Worm (Caenorhabditis elegans): Measurements from ENCODE around the gene H35N09.2.

H35N09.2 gene

DNA sequence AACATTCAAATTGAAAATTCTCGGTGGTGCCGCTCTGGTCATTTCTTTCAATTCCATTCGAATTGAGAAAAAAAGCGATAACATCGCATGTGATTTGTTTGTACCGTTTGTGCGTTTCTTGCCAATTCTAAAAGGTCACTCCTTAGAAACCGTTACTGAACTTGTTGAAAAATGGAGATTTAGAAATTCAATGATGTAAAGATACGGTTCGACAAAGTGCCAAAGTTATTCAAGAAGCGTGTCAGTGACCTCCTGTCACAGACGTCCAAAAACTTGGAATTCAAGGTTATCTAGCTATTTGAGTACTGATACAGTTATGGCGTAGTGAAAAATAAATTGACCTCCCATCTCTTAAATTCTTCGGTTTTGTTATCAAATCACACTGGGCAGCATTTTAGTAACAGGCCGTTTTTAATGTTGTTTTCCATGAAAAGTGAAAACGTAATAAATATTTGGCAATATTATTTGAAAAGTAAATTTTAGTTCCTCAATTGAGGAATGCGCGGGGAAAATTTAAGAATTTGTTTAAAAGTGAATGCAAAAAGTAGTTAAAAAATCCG lies 20.0 kb downstream of the H35N09.2 start:
- no peak for TF ChIP-seq nhr-76 (tag; optimal IDR thresholded peaks at IDR 0.05)
- TF ChIP-seq lin-32 (GFP tag; optimal IDR thresholded peaks at IDR 0.05) = no peak
- TF ChIP-seq drap-1 (GFP tag; optimal IDR thresholded peaks at IDR 0.05) = no peak
- TF ChIP-seq mab-5 (tag; optimal IDR thresholded peaks at IDR 0.05) = no peak
- no peak for TF ChIP-seq snpc-4 (tag; optimal IDR thresholded peaks at IDR 0.05)
- no peak for TF ChIP-seq ces-1 (GFP tag; optimal IDR thresholded peaks at IDR 0.05)
- no peak for TF ChIP-seq M03D4.4 (tag; optimal IDR thresholded peaks at IDR 0.05)
- no peak for TF ChIP-seq lsy-2 (tag; optimal IDR thresholded peaks at IDR 0.05)
- TF ChIP-seq ztf-11 (tag; optimal IDR thresholded peaks at IDR 0.05) = no peak
- TF ChIP-seq nhr-237 (tag; optimal IDR thresholded peaks at IDR 0.05) = no peak
- TF ChIP-seq mls-2 (tag; optimal IDR thresholded peaks at IDR 0.05) = no peak
- no peak for TF ChIP-seq flh-1 (GFP tag; optimal IDR thresholded peaks at IDR 0.05)
- TF ChIP-seq ceh-43 (GFP tag; optimal IDR thresholded peaks at IDR 0.05) = no peak
- no peak for TF ChIP-seq elt-3 (tag; optimal IDR thresholded peaks at IDR 0.05)
- TF ChIP-seq ceh-83 (GFP tag; optimal IDR thresholded peaks at IDR 0.05) = no peak

DNA sequence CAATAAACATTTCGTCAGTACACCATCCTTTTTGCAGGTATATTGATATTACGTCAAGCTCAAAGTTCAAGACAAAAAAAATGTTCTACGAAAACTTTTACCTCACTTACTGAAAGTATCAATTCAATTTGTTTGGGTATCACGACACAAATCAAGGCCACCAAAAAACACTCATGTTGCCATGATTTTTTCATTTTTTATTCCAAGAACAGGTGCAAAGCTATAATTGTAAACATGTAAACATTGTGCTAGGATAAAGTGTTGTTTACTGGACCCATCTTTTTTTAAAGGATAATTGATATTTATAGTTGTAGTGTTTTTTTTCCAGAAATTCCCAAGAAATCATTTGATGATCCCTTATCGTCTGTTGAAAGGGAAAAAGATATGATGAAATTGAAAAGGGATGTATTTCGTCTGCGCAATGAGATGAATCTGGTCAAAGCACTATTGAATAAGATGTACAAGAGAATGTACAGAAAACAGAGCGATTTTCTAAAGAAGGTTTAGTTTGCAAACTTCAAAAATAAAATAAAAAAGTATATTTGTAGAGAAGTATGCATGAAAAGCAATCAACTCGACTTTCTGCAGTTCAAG lies 22.0 kb downstream of the H35N09.2 start:
- TF ChIP-seq lin-32 (GFP tag; optimal IDR thresholded peaks at IDR 0.05) (no peak), hlh-1 (tag; optimal IDR thresholded peaks at IDR 0.05) (no peak), ztf-11 (tag; optimal IDR thresholded peaks at IDR 0.05) (no peak), flh-1 (GFP tag; optimal IDR thresholded peaks at IDR 0.05) (no peak)

DNA sequence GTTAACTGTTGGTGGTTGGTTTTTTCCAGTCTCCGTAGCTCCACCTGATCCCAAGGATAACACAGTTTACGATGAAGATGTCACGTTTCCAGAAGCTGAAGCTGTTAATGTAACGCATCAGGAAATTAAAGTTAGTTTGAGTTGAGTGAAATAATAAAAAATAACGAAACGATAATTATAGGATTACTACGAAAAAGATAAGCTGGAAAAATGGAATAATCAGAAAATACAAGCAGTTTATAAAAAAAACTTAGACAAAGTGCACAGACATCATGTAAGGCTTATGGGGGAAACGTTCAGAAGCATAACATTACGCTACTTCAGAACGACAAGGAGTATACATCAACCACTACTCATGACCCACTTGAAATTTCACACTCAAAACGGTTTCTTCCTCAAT lies 23.4 kb downstream of the H35N09.2 start, which contains the start of gene F18E9.8:
Gene F18E9.8 (minus strand): TSS at position 101 of the 400 bp plus-strand sequence.
- no peak for TF ChIP-seq lin-32 (GFP tag; optimal IDR thresholded peaks at IDR 0.05)
- TF ChIP-seq ceh-83 (GFP tag; optimal IDR thresholded peaks at IDR 0.05) = no peak
- no peak for TF ChIP-seq blmp-1 (tag; optimal IDR thresholded peaks at IDR 0.05)
- no peak for TF ChIP-seq tbx-8 (GFP tag; optimal IDR thresholded peaks at IDR 0.05)
- no peak for TF ChIP-seq cnd-1 (tag; optimal IDR thresholded peaks at IDR 0.05)
- TF ChIP-seq drap-1 (GFP tag; optimal IDR thresholded peaks at IDR 0.05) = no peak
- no peak for TF ChIP-seq nhr-12 (tag; optimal IDR thresholded peaks at IDR 0.05)
- no peak for TF ChIP-seq M03D4.4 (tag; optimal IDR thresholded peaks at IDR 0.05)
- TF ChIP-seq unc-39 (tag; optimal IDR thresholded peaks at IDR 0.05) = no peak
- no peak for TF ChIP-seq ztf-11 (tag; optimal IDR thresholded peaks at IDR 0.05)
- no peak for TF ChIP-seq nhr-28 (tag; optimal IDR thresholded peaks at IDR 0.05)
- TF ChIP-seq mls-2 (tag; optimal IDR thresholded peaks at IDR 0.05) = no peak
- no peak for TF ChIP-seq elt-3 (tag; optimal IDR thresholded peaks at IDR 0.05)
- TF ChIP-seq hlh-1 (tag; optimal IDR thresholded peaks at IDR 0.05) = no peak
- no peak for TF ChIP-seq nhr-2 (tag; optimal IDR thresholded peaks at IDR 0.05)
- TF ChIP-seq sptf-1 (tag; optimal IDR thresholded peaks at IDR 0.05) = no peak
- TF ChIP-seq zip-8 (tag; optimal IDR thresholded peaks at IDR 0.05) = no peak
- TF ChIP-seq mab-5 (tag; optimal IDR thresholded peaks at IDR 0.05) = no peak

DNA sequence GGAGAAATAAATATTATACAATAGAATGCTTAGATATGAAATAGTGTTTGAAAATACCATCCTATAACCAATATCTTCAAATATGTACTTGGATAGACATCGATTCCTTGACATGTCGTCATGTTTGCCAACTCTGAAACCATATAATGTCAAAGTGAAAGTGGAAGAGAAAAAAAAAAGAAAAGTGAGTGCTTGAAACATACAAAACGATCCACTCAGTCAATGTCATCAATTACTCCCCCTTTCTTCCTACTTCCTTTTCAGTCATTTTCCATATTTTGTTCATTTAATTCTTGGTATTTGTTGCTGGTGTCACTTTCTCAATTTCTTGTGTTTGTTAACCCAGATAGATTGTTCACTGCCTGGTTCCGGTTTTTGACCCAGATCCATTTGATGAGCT lies 24.6 kb downstream of the H35N09.2 start, which contains the start of gene F18E9.4:
Gene F18E9.4 (plus strand): TSS at position 301 of the 400 bp plus-strand sequence.
- TF ChIP-seq drap-1 (GFP tag; optimal IDR thresholded peaks at IDR 0.05) = no peak
- no peak for TF ChIP-seq M03D4.4 (tag; optimal IDR thresholded peaks at IDR 0.05)
- TF ChIP-seq sptf-1 (tag; optimal IDR thresholded peaks at IDR 0.05) = no peak
- no peak for TF ChIP-seq lin-32 (GFP tag; optimal IDR thresholded peaks at IDR 0.05)
- no peak for TF ChIP-seq unc-39 (tag; optimal IDR thresholded peaks at IDR 0.05)
- no peak for TF ChIP-seq ces-1 (GFP tag; optimal IDR thresholded peaks at IDR 0.05)
- TF ChIP-seq nhr-237 (tag; optimal IDR thresholded peaks at IDR 0.05) = no peak
- TF ChIP-seq nhr-2 (tag; optimal IDR thresholded peaks at IDR 0.05) = no peak

DNA sequence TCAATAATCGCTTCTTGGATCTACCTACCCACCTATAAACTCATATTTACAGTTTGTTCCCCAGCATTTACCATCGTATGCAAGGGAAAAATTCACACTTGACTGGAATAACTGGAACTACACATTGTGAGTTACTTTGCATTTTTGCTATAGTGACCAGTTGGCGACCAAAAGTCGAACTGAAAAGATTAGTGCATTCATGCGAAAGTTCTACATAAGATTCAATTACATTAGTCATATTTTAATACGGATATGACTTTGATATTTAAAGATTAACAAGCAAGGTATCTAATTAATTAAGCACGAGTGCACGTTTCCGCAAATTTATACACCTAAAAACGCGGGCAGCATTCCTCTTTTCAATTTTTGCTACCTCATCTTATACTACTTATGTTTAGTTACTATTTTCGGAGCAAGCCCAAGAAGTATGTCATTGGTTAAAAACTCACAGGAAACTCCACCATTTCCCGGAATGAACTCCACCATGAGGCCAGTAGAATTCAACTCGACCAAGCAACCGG lies 33.8 kb downstream of the H35N09.2 start, which contains the start of gene jmjd-3.1:
Gene jmjd-3.1 (plus strand): TSS at position 51 of the 521 bp plus-strand sequence.
- TF ChIP-seq elt-1 (tag; optimal IDR thresholded peaks at IDR 0.05; ENCODE audit: borderline replicate concordance, insufficient read depth) (no peak), pha-4 (tag; optimal IDR thresholded peaks at IDR 0.05) (no peak), ces-1 (GFP tag; optimal IDR thresholded peaks at IDR 0.05) (no peak), ham-2 (GFP tag; optimal IDR thresholded peaks at IDR 0.05) (no peak), nhr-28 (tag; optimal IDR thresholded peaks at IDR 0.05) (no peak), elt-3 (tag; optimal IDR thresholded peaks at IDR 0.05) (no peak), lin-13 (tag; optimal IDR thresholded peaks at IDR 0.05) (no peak), mab-5 (tag; optimal IDR thresholded peaks at IDR 0.05) (no peak)

All from whole organism, mixed stage, embryonic.